Fruit fly (Drosophila melanogaster): ENCODE results near the gene CG7166.

DNA sequence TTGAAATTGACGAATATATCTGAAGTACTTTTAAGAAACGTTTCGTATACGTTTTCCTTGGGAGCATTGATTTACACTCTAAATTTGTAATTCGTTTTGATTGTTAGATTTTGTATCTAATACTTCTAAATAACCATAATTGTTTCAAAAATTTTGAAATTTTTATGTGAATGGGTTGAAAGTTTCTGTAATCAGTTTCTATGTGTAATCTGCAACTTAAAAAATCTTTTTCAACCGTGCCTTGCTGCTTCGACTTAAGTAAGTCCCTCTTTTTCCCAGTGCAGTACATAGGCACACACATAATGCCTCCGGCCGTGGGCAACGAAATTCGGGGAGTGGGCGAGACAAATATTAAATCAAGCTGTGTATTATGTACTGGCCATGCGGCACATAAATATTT, 40.0 kb downstream of the CG7166 start:
- TF ChIP-seq topi (GFP tag; optimal IDR thresholded peaks at IDR 0.05) (no peak), CG8319 (GFP tag; optimal IDR thresholded peaks at IDR 0.05) (no peak), CG11294 (GFP tag; IDR thresholded peaks at IDR 0.05) (no peak), CG6163 (GFP tag; IDR thresholded peaks at IDR 0.05) (no peak), CG11762 (GFP tag; optimal IDR thresholded peaks at IDR 0.05; ENCODE audit: insufficient read depth) (no peak), CG8119 (GFP tag; IDR thresholded peaks at IDR 0.05) (no peak), Hr39 (GFP tag; optimal IDR thresholded peaks at IDR 0.05) (no peak), Eip75B (GFP tag; optimal IDR thresholded peaks at IDR 0.05) (no peak), Smox (GFP tag; optimal IDR thresholded peaks at IDR 0.05) (no peak)

Data from whole organism, prepupa.